Worm (Caenorhabditis elegans) whole organism, L3 larva: Measurements from ENCODE around the gene hpo-33.

Source experiments
- aly-2 ChIP-seq: fragments of 150-350 bp; optimal IDR thresholded peaks from 2 replicates; lab custom pipeline; 2014; ENCODE audit warnings: missing biosample characterization, missing genetic modification characterization
- ceh-82 ChIP-seq: fragments of 150-350 bp; optimal IDR thresholded peaks from 2 replicates; lab custom pipeline; 2014; ENCODE audit warnings: missing biosample characterization, missing genetic modification characterization
- elt-2 ChIP-seq: sonication (generic microtip); optimal IDR thresholded peaks from 2 replicates; lab custom pipeline; 2016; ENCODE audit warnings: missing genetic modification reagents, mild to moderate bottlenecking, missing genetic modification characterization, missing compliant biosample characterization
- elt-3 ChIP-seq, 3 experiments: fragments of 150-350 bp in 1 of 3; sonication (generic microtip) in 2 of 3; optimal IDR thresholded peaks; 2 replicates in 2 of 3; 4 replicates in 1 of 3; lab custom pipeline; 2014 to 2017; ENCODE audit warnings: missing biosample characterization in 3 of 3, missing genetic modification characterization in 3 of 3
- fos-1 ChIP-seq: fragments of 150-350 bp; optimal IDR thresholded peaks from 2 replicates; lab custom pipeline; 2014; ENCODE audit warnings: missing biosample characterization, missing genetic modification characterization
- lin-15B ChIP-seq: fragments of 150-350 bp; optimal IDR thresholded peaks from 2 replicates; lab custom pipeline; 2014; ENCODE audit warnings: missing biosample characterization, missing genetic modification characterization
- lin-39 ChIP-seq: fragments of 150-350 bp; optimal IDR thresholded peaks from 2 replicates; lab custom pipeline; 2018; ENCODE audit warnings: missing biosample characterization, missing genetic modification reagents, missing genetic modification characterization
- nhr-11 ChIP-seq: fragments of 150-350 bp; optimal IDR thresholded peaks from 2 replicates; lab custom pipeline; 2014; ENCODE audit warnings: missing biosample characterization, missing genetic modification characterization
- nhr-23 ChIP-seq: fragments of 150-350 bp; optimal IDR thresholded peaks from 2 replicates; lab custom pipeline; 2014; ENCODE audit warnings: missing biosample characterization, missing genetic modification reagents, missing genetic modification characterization
- nhr-237 ChIP-seq: fragments of 150-350 bp; optimal IDR thresholded peaks from 2 replicates; lab custom pipeline; 2014; ENCODE audit warnings: missing biosample characterization, missing genetic modification characterization
- pqm-1 ChIP-seq: fragments of 150-350 bp; optimal IDR thresholded peaks from 2 replicates; lab custom pipeline; 2017; ENCODE audit warnings: missing biosample characterization, missing genetic modification characterization, inconsistent platforms
- sea-2 ChIP-seq: fragments of 150-350 bp; sonication (generic microtip); optimal IDR thresholded peaks from 4 replicates; lab custom pipeline; 2014; ENCODE audit warnings: missing biosample characterization, missing genetic modification reagents, missing genetic modification characterization
- snpc-4 ChIP-seq: fragments of 150-350 bp; optimal IDR thresholded peaks from 2 replicates; lab custom pipeline; 2014; ENCODE audit warnings: missing biosample characterization, missing genetic modification characterization
- unc-62 ChIP-seq: fragments of 150-350 bp; sonication (generic microtip); optimal IDR thresholded peaks from 4 replicates; lab custom pipeline; 2014; ENCODE audit warnings: missing biosample characterization, missing genetic modification reagents, missing genetic modification characterization

- TF ChIP-seq nhr-237 (tag; lab: Kevin White, UChicago) (no peak), ceh-82 (tag; lab: Kevin White, UChicago) (no peak), nhr-23 (tag; lab: Kevin White, UChicago) (no peak), elt-3 (tag; optimal IDR thresholded peaks at IDR 0.05; lab: Kevin White, UChicago) (no peak), nhr-11 (no peak), unc-62 (GFP tag; lab: Kevin White, UChicago) (no peak), lin-39 (tag; lab: Kevin White, UChicago) (no peak), fos-1 (tag; lab: Kevin White, UChicago) (no peak), lin-15B (tag; lab: Kevin White, UChicago) (no peak), elt-2 (tag; lab: Kevin White, UChicago) (no peak), aly-2 (tag; lab: Kevin White, UChicago) (no peak), snpc-4 (tag; lab: Kevin White, UChicago) (no peak), pqm-1 (tag; lab: Kevin White, UChicago) (no peak), sea-2 (no peak)
These were observed 2.1 kb downstream of the hpo-33 start, which contains the start of gene F28B1.2 for ce11 chrV:17044500-17044899.
